Worm (Caenorhabditis elegans) whole organism, L4 larva: ENCODE data around the gene cutl-5.

Source experiments
- D1046.2 ChIP-seq: fragments of 200-800 bp; sonication (Bioruptor generic); IDR thresholded peaks from 2 replicates; pipeline ENCODE4 v1.3.6; 2022; ENCODE audit warnings: missing genetic modification characterization, missing compliant biosample characterization
- F26F4.8 ChIP-seq: fragments of 200-800 bp; sonication (Bioruptor generic); conservative IDR thresholded peaks from 2 replicates; pipeline ENCODE4 v1.3.6; 2022; ENCODE audit warnings: missing genetic modification characterization, missing compliant biosample characterization
- F44E2.7 ChIP-seq: fragments of 200-800 bp; sonication (Bioruptor generic); IDR thresholded peaks from 2 replicates; pipeline ENCODE4 v2.1.2; 2022; ENCODE audit warnings: missing genetic modification characterization, missing compliant biosample characterization
- T20F7.1 ChIP-seq: fragments of 200-800 bp; sonication (Bioruptor generic); optimal IDR thresholded peaks from 2 replicates; lab custom pipeline; 2018; ENCODE audit warnings: mild to moderate bottlenecking, missing genetic modification characterization, missing compliant biosample characterization
- T26A8.4 ChIP-seq: fragments of 200-800 bp; sonication (Bioruptor generic); IDR thresholded peaks from 2 replicates; pipeline ENCODE4 v1.3.6; 2022; ENCODE audit warnings: missing genetic modification characterization, missing compliant biosample characterization
- Y5F2A.4 ChIP-seq: fragments of 200-800 bp; sonication (Bioruptor generic); optimal IDR thresholded peaks from 2 replicates; lab custom pipeline; 2018; ENCODE audit warnings: mild to moderate bottlenecking, missing genetic modification characterization, missing compliant biosample characterization
- ZK337.2 ChIP-seq: fragments of 200-800 bp; sonication (Bioruptor generic); IDR thresholded peaks from 2 replicates; pipeline ENCODE4 v1.3.6; 2022; ENCODE audit warnings: missing genetic modification reagents, missing genetic modification characterization, missing compliant biosample characterization
- ZK546.5 ChIP-seq, 2 experiments: sonication (generic microtip); optimal IDR thresholded peaks; 2 replicates each; lab custom pipeline; 2017; ENCODE audit warnings: missing biosample characterization in 2 of 2, missing genetic modification characterization in 2 of 2
- attf-4 ChIP-seq: sonication (generic microtip); optimal IDR thresholded peaks from 3 replicates; lab custom pipeline; 2017; ENCODE audit warnings: missing biosample characterization, missing genetic modification characterization
- ceh-20 ChIP-seq: fragments of 200-800 bp; sonication (Bioruptor generic); IDR thresholded peaks from 2 replicates; pipeline ENCODE4 v1.3.6; 2022; ENCODE audit warnings: missing genetic modification reagents, missing genetic modification characterization, missing compliant biosample characterization
- ceh-44 ChIP-seq: fragments of 200-800 bp; sonication (Bioruptor generic); IDR thresholded peaks from 2 replicates; pipeline ENCODE4 v1.3.6; 2022; ENCODE audit warnings: missing genetic modification reagents, missing genetic modification characterization, missing compliant biosample characterization
- ces-1 ChIP-seq: fragments of 150-350 bp; sonication (generic microtip); optimal IDR thresholded peaks from 4 replicates; lab custom pipeline; 2014; ENCODE audit warnings: missing biosample characterization, missing genetic modification reagents, missing genetic modification characterization
- cey-2 ChIP-seq: sonication (generic microtip); optimal IDR thresholded peaks from 3 replicates; lab custom pipeline; 2017; ENCODE audit warnings: missing genetic modification characterization, mild to moderate bottlenecking, missing compliant biosample characterization, antibody characterized with exemption, borderline replicate concordance; ENCODE audit not compliant: insufficient read depth
- daf-12 ChIP-seq: fragments of 150-350 bp; optimal IDR thresholded peaks from 2 replicates; lab custom pipeline; 2014; ENCODE audit warnings: missing biosample characterization, missing genetic modification reagents, missing genetic modification characterization
- daf-16 ChIP-seq, 3 experiments: sonication (generic microtip); optimal IDR thresholded peaks; 2 replicates each; lab custom pipeline; 2016 to 2017; ENCODE audit warnings: missing genetic modification characterization in 3 of 3, missing genetic modification reagents in 3 of 3, mild to moderate bottlenecking in 2 of 3, missing compliant biosample characterization in 2 of 3, missing biosample characterization in 1 of 3, moderate library complexity in 1 of 3
- daf-19 ChIP-seq: fragments of 200-800 bp; sonication (Bioruptor generic); conservative IDR thresholded peaks from 2 replicates; pipeline ENCODE4 v1.3.6; 2022; ENCODE audit warnings: missing genetic modification characterization, missing compliant biosample characterization
- dmd-9 ChIP-seq: fragments of 200-800 bp; sonication (Bioruptor generic); IDR thresholded peaks from 2 replicates; pipeline ENCODE4 v1.3.6; 2022; ENCODE audit warnings: missing genetic modification reagents, missing genetic modification characterization, missing compliant biosample characterization
- dpl-1 ChIP-seq: fragments of 150-350 bp; optimal IDR thresholded peaks from 2 replicates; lab custom pipeline; 2014; ENCODE audit warnings: missing biosample characterization, missing genetic modification reagents, missing genetic modification characterization
- dve-1 ChIP-seq: sonication (generic microtip); optimal IDR thresholded peaks from 2 replicates; lab custom pipeline; 2017; ENCODE audit warnings: antibody characterized with exemption, mild to moderate bottlenecking, missing genetic modification characterization, missing compliant biosample characterization; ENCODE audit not compliant: insufficient read depth
- fkh-10 ChIP-seq: fragments of 150-350 bp; optimal IDR thresholded peaks from 2 replicates; lab custom pipeline; 2014; ENCODE audit warnings: missing biosample characterization, missing genetic modification reagents, missing genetic modification characterization
- fos-1 ChIP-seq: fragments of 150-350 bp; optimal IDR thresholded peaks from 2 replicates; lab custom pipeline; 2014; ENCODE audit warnings: missing biosample characterization, missing genetic modification characterization
- gei-8 ChIP-seq: fragments of 200-800 bp; sonication (Bioruptor generic); optimal IDR thresholded peaks from 2 replicates; lab custom pipeline; 2018; ENCODE audit warnings: mild to moderate bottlenecking, missing genetic modification characterization, missing compliant biosample characterization
- hlh-11 ChIP-seq: fragments of 200-800 bp; sonication (Bioruptor generic); optimal IDR thresholded peaks from 2 replicates; lab custom pipeline; 2018; ENCODE audit warnings: mild to moderate bottlenecking, missing genetic modification characterization, missing compliant biosample characterization
- hlh-30 ChIP-seq: sonication (generic microtip); optimal IDR thresholded peaks from 2 replicates; lab custom pipeline; 2017; ENCODE audit warnings: antibody characterized with exemption, mild to moderate bottlenecking, missing genetic modification characterization, missing compliant biosample characterization; ENCODE audit not compliant: insufficient read depth
- hmg-1.1 ChIP-seq: fragments of 200-800 bp; sonication (Bioruptor generic); IDR thresholded peaks from 2 replicates; pipeline ENCODE4 v1.3.6; 2022; ENCODE audit warnings: missing genetic modification reagents, missing genetic modification characterization, missing compliant biosample characterization
- lin-1 ChIP-seq: fragments of 200-800 bp; sonication (Bioruptor generic); IDR thresholded peaks from 2 replicates; pipeline ENCODE4 v1.3.6; 2022; ENCODE audit warnings: missing genetic modification reagents, missing genetic modification characterization, missing compliant biosample characterization
- lin-13 ChIP-seq: fragments of 150-350 bp; optimal IDR thresholded peaks from 2 replicates; lab custom pipeline; 2014; ENCODE audit warnings: missing biosample characterization, missing genetic modification reagents, missing genetic modification characterization
- lin-15B ChIP-seq: fragments of 150-350 bp; sonication (generic microtip); optimal IDR thresholded peaks from 3 replicates; lab custom pipeline; 2014; ENCODE audit warnings: missing biosample characterization, missing genetic modification characterization
- lsy-2 ChIP-seq, 2 experiments: fragments of 150-350 bp in 1 of 2; sonication (generic microtip) in 1 of 2; optimal IDR thresholded peaks; 2 replicates each; lab custom pipeline; 2014 to 2017; ENCODE audit warnings: missing biosample characterization in 2 of 2, missing genetic modification characterization in 2 of 2
- madf-9 ChIP-seq: fragments of 200-800 bp; sonication (Bioruptor generic); conservative IDR thresholded peaks from 2 replicates; pipeline ENCODE4 v1.3.6; 2022; ENCODE audit warnings: missing genetic modification reagents, missing genetic modification characterization, missing compliant biosample characterization
- mep-1 ChIP-seq: fragments of 150-350 bp; sonication (generic microtip); optimal IDR thresholded peaks from 3 replicates; lab custom pipeline; 2014; ENCODE audit warnings: missing biosample characterization, missing genetic modification characterization
- mes-2 ChIP-seq: sonication (generic microtip); optimal IDR thresholded peaks from 2 replicates; lab custom pipeline; 2016; ENCODE audit warnings: missing genotype, mild to moderate bottlenecking, missing genetic modification characterization, missing compliant biosample characterization; ENCODE audit not compliant: poor library complexity, severe bottlenecking
- nhr-237 ChIP-seq: sonication (generic microtip); optimal IDR thresholded peaks from 2 replicates; lab custom pipeline; 2017; ENCODE audit warnings: missing biosample characterization, missing genetic modification characterization
- nhr-28 ChIP-seq: fragments of 150-350 bp; optimal IDR thresholded peaks from 2 replicates; lab custom pipeline; 2014; ENCODE audit warnings: missing biosample characterization, missing genetic modification characterization
- nhr-42 ChIP-seq: fragments of 200-800 bp; sonication (Bioruptor generic); IDR thresholded peaks from 2 replicates; pipeline ENCODE4 v1.3.6; 2022; ENCODE audit warnings: missing genetic modification characterization, missing compliant biosample characterization
- nhr-48 ChIP-seq: sonication (generic microtip); optimal IDR thresholded peaks from 2 replicates; lab custom pipeline; 2016; ENCODE audit warnings: mild to moderate bottlenecking, missing genetic modification characterization, missing compliant biosample characterization
- sdz-12 ChIP-seq: fragments of 200-800 bp; sonication (Bioruptor generic); optimal IDR thresholded peaks from 2 replicates; lab custom pipeline; 2018; ENCODE audit warnings: mild to moderate bottlenecking, missing genetic modification characterization, missing compliant biosample characterization
- snpc-1.2 ChIP-seq: fragments of 200-800 bp; sonication (Bioruptor generic); IDR thresholded peaks from 2 replicates; pipeline ENCODE4 v1.3.6; 2022; ENCODE audit warnings: missing genetic modification reagents, missing genetic modification characterization, missing compliant biosample characterization
- tag-97 ChIP-seq: fragments of 200-800 bp; sonication (Bioruptor generic); IDR thresholded peaks from 2 replicates; pipeline ENCODE4 v1.3.6; 2022; ENCODE audit warnings: missing genetic modification characterization, missing compliant biosample characterization
- unc-130 ChIP-seq: sonication (generic microtip); optimal IDR thresholded peaks from 2 replicates; lab custom pipeline; 2016; ENCODE audit warnings: missing genetic modification reagents, missing genetic modification characterization, missing compliant biosample characterization
- unc-62 ChIP-seq, 3 experiments: fragments of 150-350 bp in 1 of 3; sonication (generic microtip); optimal IDR thresholded peaks in 2 of 3; peaks in 1 of 3; 1 replicate in 1 of 3; 2 replicates in 2 of 3; lab custom pipeline; 2014 to 2017; ENCODE audit warnings: missing biosample characterization in 3 of 3, missing genetic modification characterization in 3 of 3, missing genetic modification reagents in 3 of 3, missing genotype in 1 of 3
- vab-7 ChIP-seq: fragments of 200-800 bp; sonication (Bioruptor generic); IDR thresholded peaks from 2 replicates; pipeline ENCODE4 v1.3.6; 2022; ENCODE audit warnings: missing genetic modification reagents, missing genetic modification characterization, missing compliant biosample characterization
- zip-11 ChIP-seq: fragments of 200-800 bp; sonication (Bioruptor generic); IDR thresholded peaks from 2 replicates; pipeline ENCODE4 v1.3.6; 2022; ENCODE audit warnings: missing genetic modification characterization, missing compliant biosample characterization

cutl-5 gene

ce11 chrII:7112780-7113179, 2.9 kb downstream of the cutl-5 start, which contains the start of gene F10E7.6:
TSS of gene F10E7.6 (plus strand) at chrII:7113080.
- peak in 1 of 2 experiments; percentile 63 for TF ChIP-seq unc-62 (GFP tag; optimal IDR thresholded peaks at IDR 0.05 in 1 of 2; lab: Kevin White, UChicago)
- no peak for TF ChIP-seq unc-62 (tag; optimal IDR thresholded peaks at IDR 0.05; lab: Kevin White, UChicago)
- no peak for TF ChIP-seq tag-97 (GFP tag; lab: Robert Waterston, UW)

ce11 chrII:7111657-7112049, 4.1 kb downstream of the cutl-5 start, which contains the start of gene F10E7.5:
TSS of gene F10E7.5 (plus strand) at chrII:7111978.
- no peak for TF ChIP-seq Y5F2A.4
- TF ChIP-seq attf-4 (tag; lab: Kevin White, UChicago) = no peak
- TF ChIP-seq fkh-10 (GFP tag; lab: Kevin White, UChicago) = no peak
- no peak for TF ChIP-seq nhr-48
- peak; percentile 25 for TF ChIP-seq dpl-1 (GFP tag; lab: Kevin White, UChicago)
- TF ChIP-seq tag-97 (GFP tag; lab: Robert Waterston, UW) = no peak
- no peak for TF ChIP-seq gei-8
- no peak for TF ChIP-seq F26F4.8 (GFP tag; lab: Robert Waterston, UW)
- no peak for TF ChIP-seq mep-1 (tag; lab: Kevin White, UChicago)
- TF ChIP-seq cey-2 = no peak
- TF ChIP-seq zip-11 = no peak
- TF ChIP-seq snpc-1.2 = no peak
- peak; percentile 69 for TF ChIP-seq T20F7.1 (GFP tag; lab: Kevin White, UChicago)
- TF ChIP-seq ces-1 (GFP tag; lab: Kevin White, UChicago) = no peak
- no peak for TF ChIP-seq sdz-12 (GFP tag; lab: Kevin White, UChicago)
- TF ChIP-seq unc-62 (GFP tag; optimal IDR thresholded peaks at IDR 0.05 in 1 of 2; lab: Kevin White, UChicago) = no peak
- no peak for TF ChIP-seq unc-62 (tag; optimal IDR thresholded peaks at IDR 0.05; lab: Kevin White, UChicago)
- TF ChIP-seq lsy-2 (tag; optimal IDR thresholded peaks at IDR 0.05; lab: Kevin White, UChicago) = peak; percentile 92 to 99
- TF ChIP-seq vab-7 = no peak
- no peak for TF ChIP-seq F44E2.7 (GFP tag; lab: Robert Waterston, UW)
- TF ChIP-seq T26A8.4 = no peak
- no peak for TF ChIP-seq dve-1
- peak; percentile 15 for TF ChIP-seq lin-13 (GFP tag; lab: Kevin White, UChicago)
- TF ChIP-seq fos-1 = no peak
- no peak for TF ChIP-seq nhr-237 (tag; lab: Kevin White, UChicago)
- peak; percentile 72 for TF ChIP-seq mes-2
- peak; percentile 3 for TF ChIP-seq hlh-11 (tag; lab: Kevin White, UChicago)
- TF ChIP-seq ZK337.2 (GFP tag; lab: Robert Waterston, UW) = no peak
- TF ChIP-seq ceh-20 (GFP tag; lab: Robert Waterston, UW) = no peak
- TF ChIP-seq daf-16 (GFP tag; optimal IDR thresholded peaks at IDR 0.05; lab: Kevin White, UChicago) = no peak
- peak; percentile 13 for TF ChIP-seq daf-16 (tag; optimal IDR thresholded peaks at IDR 0.05; lab: Kevin White, UChicago)
- TF ChIP-seq lin-15B = no peak
- TF ChIP-seq dmd-9 (GFP tag; lab: Robert Waterston, UW) = no peak
- no peak for TF ChIP-seq nhr-42
- TF ChIP-seq daf-12 (tag; lab: Kevin White, UChicago) = no peak
- no peak for TF ChIP-seq daf-19
- TF ChIP-seq lin-1 (GFP tag; lab: Robert Waterston, UW) = no peak
- TF ChIP-seq D1046.2 = no peak
- 0 out of 2 replicates have a peak, but pooled peaks have one; percentile 17 for TF ChIP-seq hmg-1.1 (GFP tag; lab: Robert Waterston, UW)
- TF ChIP-seq hlh-30 (tag; lab: Kevin White, UChicago) = peak; percentile 7
- peak; percentile 33 for TF ChIP-seq nhr-28
- TF ChIP-seq ceh-44 = no peak
- peak in 1 of 2 experiments; percentile 22 for TF ChIP-seq ZK546.5 (tag; optimal IDR thresholded peaks at IDR 0.05; lab: Kevin White, UChicago)
- TF ChIP-seq madf-9 = no peak
- TF ChIP-seq unc-130 (GFP tag; lab: Kevin White, UChicago) = no peak
- TF ChIP-seq, all 104 proteins: peak for 11
